Worm (Caenorhabditis elegans): ENCODE results near the gene cdr-2.

DNA sequence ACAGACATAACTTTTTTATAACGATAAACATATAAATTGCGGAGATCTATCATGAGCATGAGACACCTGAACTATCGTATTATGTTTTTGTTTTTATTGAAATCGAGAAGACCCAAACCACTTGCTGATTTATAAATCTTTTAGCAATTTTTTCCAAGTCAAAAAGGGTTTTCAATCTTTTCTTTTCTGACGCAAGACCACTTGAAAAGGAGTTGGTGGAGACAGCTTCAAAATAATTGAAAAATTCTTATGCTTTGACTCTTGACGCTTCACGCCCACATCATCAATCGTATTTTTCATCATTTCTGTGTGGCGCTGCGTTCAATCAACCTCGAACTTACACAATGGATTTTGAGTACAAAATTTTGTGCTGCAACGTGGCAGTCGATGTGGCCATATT lies 44.1 kb downstream of the cdr-2 start, which contains the start of gene F23H12.7:
- no peak for TF ChIP-seq lin-13 (tag; optimal IDR thresholded peaks at IDR 0.05)
- TF ChIP-seq nhr-76 (tag; optimal IDR thresholded peaks at IDR 0.05): no peak
- TF ChIP-seq ztf-11 (tag; optimal IDR thresholded peaks at IDR 0.05): no peak
- no peak for TF ChIP-seq nhr-2 (tag; optimal IDR thresholded peaks at IDR 0.05)
- TF ChIP-seq nhr-28 (tag; optimal IDR thresholded peaks at IDR 0.05): no peak
- no peak for TF ChIP-seq unc-39 (tag; optimal IDR thresholded peaks at IDR 0.05)
- no peak for TF ChIP-seq pha-4 (tag; optimal IDR thresholded peaks at IDR 0.05)
- TF ChIP-seq bed-3 (GFP tag; optimal IDR thresholded peaks at IDR 0.05): no peak
- no peak for TF ChIP-seq cnd-1 (tag; optimal IDR thresholded peaks at IDR 0.05)
- TF ChIP-seq snpc-4 (tag; optimal IDR thresholded peaks at IDR 0.05): no peak
- TF ChIP-seq ces-1 (GFP tag; optimal IDR thresholded peaks at IDR 0.05): no peak
- no peak for TF ChIP-seq lsy-2 (tag; optimal IDR thresholded peaks at IDR 0.05)
- no peak for TF ChIP-seq unc-62 (GFP tag; optimal IDR thresholded peaks at IDR 0.05)
